Worm (Caenorhabditis elegans): ENCODE measurements around the gene abu-12.

Gene abu-12

DNA sequence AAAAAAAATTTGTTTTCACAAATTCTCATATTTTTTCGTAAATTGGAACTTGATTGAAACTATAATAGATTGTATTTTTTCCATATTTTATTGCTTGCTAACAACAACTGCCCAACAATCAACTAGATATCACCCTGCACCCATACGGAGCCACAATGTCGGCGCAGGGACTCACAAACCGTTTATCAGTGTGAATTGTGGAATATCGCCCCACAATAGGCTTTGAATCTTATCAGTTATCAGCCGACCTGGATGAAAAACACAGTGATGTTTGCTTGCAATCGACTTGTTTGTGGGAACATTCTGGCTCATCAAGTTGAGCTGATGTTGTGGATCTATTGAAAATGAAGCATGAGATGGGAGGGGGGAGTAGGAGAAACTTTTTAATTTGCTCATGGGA, 18.4 kb downstream of the abu-12 start:
- TF ChIP-seq ztf-29 (GFP tag; IDR thresholded peaks at IDR 0.05) = no peak

- TF ChIP-seq klf-2 (GFP tag; conservative IDR thresholded peaks at IDR 0.05) (no peak), ztf-29 (GFP tag; IDR thresholded peaks at IDR 0.05) (no peak)
These were observed 19.0 kb downstream of the abu-12 start for ce11 chrX:438396-438795.

DNA sequence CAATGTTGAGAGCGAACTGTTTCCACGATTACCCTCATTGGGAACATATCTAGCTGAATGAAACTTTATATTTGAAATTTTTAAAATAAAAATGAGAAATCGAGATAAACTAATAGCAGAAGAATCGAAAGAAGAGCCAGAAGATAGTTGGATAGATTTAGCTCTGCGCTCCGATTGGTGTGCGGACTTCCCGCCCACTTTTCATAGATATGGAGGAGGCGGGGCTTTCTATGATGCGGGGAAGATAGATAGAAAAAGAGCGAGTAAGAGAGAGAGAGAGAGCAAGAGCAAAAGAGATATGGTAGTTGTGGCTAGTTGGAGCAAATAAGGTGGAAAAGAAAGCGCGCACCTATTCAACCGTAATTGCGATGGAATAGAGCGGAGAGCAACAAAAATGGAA, 23.7 kb downstream of the abu-12 start, which contains the start of gene dve-1:
Gene dve-1 (minus strand): TSS at position 66 of the 400 bp plus-strand sequence.
- TF ChIP-seq T22C8.4 (GFP tag; IDR thresholded peaks at IDR 0.05) = no peak
- no peak for TF ChIP-seq klf-2 (GFP tag; conservative IDR thresholded peaks at IDR 0.05)
- no peak for TF ChIP-seq ref-1 (GFP tag; conservative IDR thresholded peaks at IDR 0.05)
- no peak for TF ChIP-seq flt-1 (GFP tag; IDR thresholded peaks at IDR 0.05)
- no peak for TF ChIP-seq cog-1 (tag; optimal IDR thresholded peaks at IDR 0.05)
- TF ChIP-seq ztf-23 (GFP tag; IDR thresholded peaks at IDR 0.05) = no peak
- no peak for TF ChIP-seq tab-1 (GFP tag; IDR thresholded peaks at IDR 0.05)
- no peak for TF ChIP-seq ztf-29 (GFP tag; IDR thresholded peaks at IDR 0.05)
- no peak for TF ChIP-seq med-1 (GFP tag; optimal IDR thresholded peaks at IDR 0.05; ENCODE audit: insufficient read depth)

DNA sequence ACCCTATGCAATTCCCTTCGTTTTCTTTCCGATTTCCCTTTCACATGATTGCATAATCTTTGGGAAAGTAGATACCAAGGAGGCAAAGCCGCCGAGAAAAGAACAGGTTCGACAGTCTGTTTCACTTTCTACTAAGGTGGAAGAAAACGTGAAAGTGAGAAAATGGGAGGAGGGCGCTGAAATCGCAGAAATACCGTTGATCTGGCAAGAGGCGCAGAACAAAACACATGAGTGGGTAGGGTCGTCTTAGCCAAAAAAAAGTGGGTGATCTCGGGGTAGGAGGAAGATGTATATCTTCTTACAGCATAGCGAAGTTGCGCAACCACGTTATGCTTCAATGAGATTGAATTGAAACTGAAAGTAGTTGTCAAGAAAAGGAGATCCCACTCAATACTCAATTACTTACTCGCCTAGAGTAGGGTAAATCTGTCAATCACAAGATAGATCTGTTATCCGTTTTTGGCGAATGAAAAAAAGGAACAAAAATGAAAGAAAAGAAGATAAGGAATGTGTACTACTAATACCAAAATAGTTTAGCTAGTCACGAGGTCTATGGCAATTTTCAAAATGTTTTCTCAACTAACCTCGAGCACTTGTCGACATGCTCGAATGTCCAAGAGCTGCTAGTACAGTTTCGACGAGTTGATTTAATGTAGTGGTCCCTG, 24.2 kb downstream of the abu-12 start:
- no peak for TF ChIP-seq cog-1 (tag; optimal IDR thresholded peaks at IDR 0.05)
- no peak for TF ChIP-seq ref-1 (GFP tag; conservative IDR thresholded peaks at IDR 0.05)
- TF ChIP-seq T22C8.4 (GFP tag; IDR thresholded peaks at IDR 0.05) = no peak
- no peak for TF ChIP-seq ztf-23 (GFP tag; IDR thresholded peaks at IDR 0.05)
- no peak for TF ChIP-seq tab-1 (GFP tag; IDR thresholded peaks at IDR 0.05)
- TF ChIP-seq ztf-29 (GFP tag; IDR thresholded peaks at IDR 0.05) = no peak
- TF ChIP-seq med-1 (GFP tag; optimal IDR thresholded peaks at IDR 0.05; ENCODE audit: insufficient read depth) = no peak
- TF ChIP-seq flt-1 (GFP tag; IDR thresholded peaks at IDR 0.05) = no peak
- TF ChIP-seq klf-2 (GFP tag; conservative IDR thresholded peaks at IDR 0.05) = no peak

DNA sequence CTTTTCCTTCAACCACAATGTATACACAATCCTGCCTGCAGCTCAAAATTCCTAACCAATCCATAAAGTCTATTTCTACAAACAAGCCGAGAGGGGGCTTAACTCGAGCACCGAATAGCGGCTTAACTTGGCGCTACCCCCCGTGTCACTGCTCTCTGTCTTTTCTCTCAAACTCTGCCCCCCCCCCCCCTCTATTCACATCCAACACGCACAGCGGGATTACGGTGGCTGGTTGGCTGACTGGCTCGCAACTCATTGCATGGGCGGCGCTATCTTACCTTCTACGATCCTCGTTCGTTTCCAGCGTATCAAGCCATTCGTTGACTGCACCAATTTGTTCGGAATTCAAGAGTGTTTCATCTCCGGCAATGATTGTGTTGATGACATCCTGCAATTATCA, 25.8 kb downstream of the abu-12 start:
- TF ChIP-seq ztf-29 (GFP tag; IDR thresholded peaks at IDR 0.05) (0 out of 2 replicates have a peak, but pooled peaks have one; percentile 22), flt-1 (GFP tag; IDR thresholded peaks at IDR 0.05) (no peak), med-1 (GFP tag; optimal IDR thresholded peaks at IDR 0.05; ENCODE audit: insufficient read depth) (no peak)

ce11 chrX:425535-425934, 31.9 kb downstream of the abu-12 start, which contains the start of gene ZK1193.2:
Gene ZK1193.2 (minus strand): TSS chrX:425635.
- no peak for TF ChIP-seq ztf-23 (GFP tag; IDR thresholded peaks at IDR 0.05)
- no peak for TF ChIP-seq ztf-29 (GFP tag; IDR thresholded peaks at IDR 0.05)
- no peak for TF ChIP-seq T22C8.4 (GFP tag; IDR thresholded peaks at IDR 0.05)
- TF ChIP-seq klf-2 (GFP tag; conservative IDR thresholded peaks at IDR 0.05) = no peak
- no peak for TF ChIP-seq ref-1 (GFP tag; conservative IDR thresholded peaks at IDR 0.05)
- TF ChIP-seq tab-1 (GFP tag; IDR thresholded peaks at IDR 0.05) = no peak
- TF ChIP-seq med-1 (GFP tag; optimal IDR thresholded peaks at IDR 0.05; ENCODE audit: insufficient read depth) = no peak
- TF ChIP-seq cog-1 (tag; optimal IDR thresholded peaks at IDR 0.05) = no peak
- no peak for TF ChIP-seq flt-1 (GFP tag; IDR thresholded peaks at IDR 0.05)

ce11 chrX:423757-424156, 33.7 kb downstream of the abu-12 start:
- TF ChIP-seq klf-2 (GFP tag; conservative IDR thresholded peaks at IDR 0.05) (no peak), tab-1 (GFP tag; IDR thresholded peaks at IDR 0.05) (no peak), ref-1 (GFP tag; conservative IDR thresholded peaks at IDR 0.05) (no peak), flt-1 (GFP tag; IDR thresholded peaks at IDR 0.05) (no peak)

DNA sequence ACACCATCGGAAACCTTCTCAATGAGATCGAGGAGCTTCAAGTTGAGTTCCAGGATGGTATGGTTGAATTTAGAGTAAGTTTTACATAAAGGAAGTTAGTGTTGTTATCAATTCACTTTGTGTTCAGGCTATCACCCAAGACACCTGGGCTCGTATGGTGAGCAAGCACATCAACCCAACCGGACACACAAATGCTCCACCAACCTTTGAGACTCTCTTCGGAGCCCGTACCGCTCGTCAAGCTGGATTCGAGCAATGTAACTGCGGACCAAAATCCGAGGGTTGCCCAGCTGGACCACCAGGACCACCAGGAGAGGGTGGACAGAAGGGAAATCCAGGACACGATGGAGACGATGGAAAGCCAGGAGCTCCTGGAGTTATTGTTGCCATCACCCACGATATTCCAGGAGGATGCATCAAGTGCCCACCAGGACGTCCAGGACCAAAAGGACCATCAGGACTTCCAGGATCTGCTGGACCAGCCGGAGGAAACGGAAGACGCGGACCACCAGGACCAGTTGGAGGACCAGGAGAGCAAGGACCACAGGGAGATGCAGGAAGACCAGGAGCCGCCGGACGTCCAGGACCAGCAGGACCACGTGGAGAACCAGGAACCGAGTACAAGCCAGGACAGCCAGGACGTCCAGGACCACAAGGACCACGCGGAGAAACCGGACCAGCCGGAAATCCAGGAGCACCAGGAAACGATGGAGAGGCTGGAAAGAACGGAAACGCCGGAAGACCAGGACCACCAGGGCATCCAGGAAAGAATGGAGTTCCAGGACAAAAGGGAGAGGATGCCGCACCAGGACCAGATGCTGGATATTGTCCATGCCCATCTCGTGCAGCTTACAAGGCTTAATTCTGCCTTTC, 35.4 kb downstream of the abu-12 start:
- no peak for TF ChIP-seq cog-1 (tag; optimal IDR thresholded peaks at IDR 0.05)
- no peak for TF ChIP-seq med-1 (GFP tag; optimal IDR thresholded peaks at IDR 0.05; ENCODE audit: insufficient read depth)
- TF ChIP-seq tab-1 (GFP tag; IDR thresholded peaks at IDR 0.05) = no peak
- TF ChIP-seq T22C8.4 (GFP tag; IDR thresholded peaks at IDR 0.05) = no peak
- TF ChIP-seq klf-2 (GFP tag; conservative IDR thresholded peaks at IDR 0.05) = no peak
- TF ChIP-seq ztf-23 (GFP tag; IDR thresholded peaks at IDR 0.05) = no peak
- TF ChIP-seq ztf-29 (GFP tag; IDR thresholded peaks at IDR 0.05) = no peak
- no peak for TF ChIP-seq ref-1 (GFP tag; conservative IDR thresholded peaks at IDR 0.05)
- no peak for TF ChIP-seq flt-1 (GFP tag; IDR thresholded peaks at IDR 0.05)

DNA sequence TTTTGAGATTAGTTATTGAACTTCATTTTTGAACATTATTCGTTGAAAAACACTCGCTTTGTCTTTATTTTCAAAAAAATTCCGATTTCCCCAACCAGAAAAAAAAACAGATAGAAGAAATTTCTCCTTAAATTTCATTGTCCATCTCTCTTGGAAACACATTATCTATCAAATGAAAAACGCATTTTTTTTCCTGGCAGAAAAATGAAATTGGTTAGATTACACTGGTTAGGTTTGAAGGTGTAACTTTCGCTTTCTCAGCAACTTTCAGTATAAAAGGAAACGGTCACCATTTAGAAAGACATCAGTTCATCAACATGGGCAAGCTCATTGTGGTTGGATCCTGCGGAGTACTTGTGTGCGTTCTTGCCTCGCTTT, 36.0 kb downstream of the abu-12 start, which contains the start of gene col-19:
Gene col-19 (plus strand): TSS at position 301 of the 378 bp plus-strand sequence.
- TF ChIP-seq med-1 (GFP tag; optimal IDR thresholded peaks at IDR 0.05; ENCODE audit: insufficient read depth) = no peak
- TF ChIP-seq flt-1 (GFP tag; IDR thresholded peaks at IDR 0.05) = no peak
- TF ChIP-seq ref-1 (GFP tag; conservative IDR thresholded peaks at IDR 0.05) = no peak
- TF ChIP-seq tab-1 (GFP tag; IDR thresholded peaks at IDR 0.05) = no peak
- no peak for TF ChIP-seq klf-2 (GFP tag; conservative IDR thresholded peaks at IDR 0.05)
- no peak for TF ChIP-seq T22C8.4 (GFP tag; IDR thresholded peaks at IDR 0.05)
- TF ChIP-seq cog-1 (tag; optimal IDR thresholded peaks at IDR 0.05) = no peak

ce11 chrX:410073-410572, 47.3 kb downstream of the abu-12 start:
- peak; percentile 86 for TF ChIP-seq tab-1 (GFP tag; IDR thresholded peaks at IDR 0.05)
- TF ChIP-seq ztf-29 (GFP tag; IDR thresholded peaks at IDR 0.05) = peak; percentile 89
- TF ChIP-seq ref-1 (GFP tag; conservative IDR thresholded peaks at IDR 0.05) = peak; percentile 86
- peak; percentile 82 for TF ChIP-seq T22C8.4 (GFP tag; IDR thresholded peaks at IDR 0.05)
- TF ChIP-seq klf-2 (GFP tag; conservative IDR thresholded peaks at IDR 0.05) = peak; percentile 94
- TF ChIP-seq med-1 (GFP tag; optimal IDR thresholded peaks at IDR 0.05; ENCODE audit: insufficient read depth) = peak; percentile 80
- peak; percentile 96 for TF ChIP-seq flt-1 (GFP tag; IDR thresholded peaks at IDR 0.05)
- peak; percentile 95 for TF ChIP-seq ztf-23 (GFP tag; IDR thresholded peaks at IDR 0.05)
- peak; percentile 94 for TF ChIP-seq cog-1 (tag; optimal IDR thresholded peaks at IDR 0.05)

All from whole organism, midembryonic.